Worm (Caenorhabditis elegans) whole organism, L1 larva: ENCODE measurements around the gene C45G9.14.
A peak's percentile ranks its signal among the peaks of the same experiment; 100 is the strongest.

Experiments
- C04F5.9 ChIP-seq: sonication (generic microtip); optimal IDR thresholded peaks from 2 replicates; lab custom pipeline; 2016; ENCODE audit warnings: missing genetic modification characterization, missing compliant biosample characterization
- C16A3.4 ChIP-seq: fragments of 150-350 bp; optimal IDR thresholded peaks from 2 replicates; lab custom pipeline; 2014; ENCODE audit warnings: missing biosample characterization, missing genetic modification characterization
- C34B4.2 ChIP-seq: sonication (generic microtip); optimal IDR thresholded peaks from 2 replicates; lab custom pipeline; 2017; ENCODE audit warnings: mild to moderate bottlenecking, missing genetic modification characterization, missing compliant biosample characterization
- aha-1 ChIP-seq: fragments of 150-350 bp; optimal IDR thresholded peaks from 2 replicates; lab custom pipeline; 2014; ENCODE audit warnings: missing biosample characterization, missing genetic modification characterization
- alr-1 ChIP-seq: fragments of 200-800 bp; sonication (Bioruptor generic); optimal IDR thresholded peaks from 2 replicates; lab custom pipeline; 2018; ENCODE audit warnings: borderline replicate concordance, mild to moderate bottlenecking, missing genetic modification characterization, missing compliant biosample characterization
- aly-2 ChIP-seq: fragments of 150-350 bp; optimal IDR thresholded peaks from 2 replicates; lab custom pipeline; 2014; ENCODE audit warnings: missing biosample characterization, missing genetic modification characterization
- blmp-1 ChIP-seq: fragments of 150-350 bp; optimal IDR thresholded peaks from 2 replicates; lab custom pipeline; 2014; ENCODE audit warnings: missing biosample characterization, missing genetic modification characterization
- ceh-63 ChIP-seq: fragments of 200-800 bp; sonication (Bioruptor generic); optimal IDR thresholded peaks from 2 replicates; lab custom pipeline; 2018; ENCODE audit warnings: mild to moderate bottlenecking, missing genetic modification characterization, missing compliant biosample characterization
- ceh-82 ChIP-seq, 3 experiments: fragments of 150-350 bp in 1 of 3; sonication (generic microtip) in 2 of 3; optimal IDR thresholded peaks; 2 replicates each; lab custom pipeline; 2014 to 2017; ENCODE audit warnings: missing biosample characterization in 3 of 3, missing genetic modification characterization in 3 of 3
- ces-1 ChIP-seq: fragments of 150-350 bp; optimal IDR thresholded peaks from 2 replicates; lab custom pipeline; 2014; ENCODE audit warnings: missing biosample characterization, missing genetic modification reagents, missing genetic modification characterization
- dpl-1 ChIP-seq, 3 experiments: fragments of 150-350 bp in 2 of 3; sonication (generic microtip) in 1 of 3; optimal IDR thresholded peaks; 2 replicates each; lab custom pipeline; 2014 to 2017; ENCODE audit warnings: missing biosample characterization in 3 of 3, missing genetic modification characterization in 3 of 3, missing genetic modification reagents in 3 of 3
- dsc-1 ChIP-seq: sonication (generic microtip); optimal IDR thresholded peaks from 2 replicates; lab custom pipeline; 2016; ENCODE audit warnings: mild to moderate bottlenecking, missing genetic modification characterization, missing compliant biosample characterization
- efl-1 ChIP-seq, 4 experiments: fragments of 150-350 bp; optimal IDR thresholded peaks in 3 of 4; peaks in 1 of 4; 1 replicate in 1 of 4; 2 replicates in 3 of 4; lab custom pipeline; 2014; ENCODE audit warnings: missing biosample characterization in 2 of 4, missing genetic modification characterization in 2 of 4, missing genetic modification reagents in 2 of 4
- efl-3 ChIP-seq: fragments of 200-800 bp; sonication (Bioruptor generic); optimal IDR thresholded peaks from 2 replicates; lab custom pipeline; 2018; ENCODE audit warnings: mild to moderate bottlenecking, missing genetic modification characterization, missing compliant biosample characterization
- egl-13 ChIP-seq: sonication (generic microtip); optimal IDR thresholded peaks from 2 replicates; lab custom pipeline; 2016; ENCODE audit warnings: missing genotype, missing genetic modification reagents, missing genetic modification characterization, missing compliant biosample characterization
- egl-27 ChIP-seq, 2 experiments: fragments of 150-350 bp in 1 of 2; sonication (generic microtip); optimal IDR thresholded peaks; 3 replicates each; lab custom pipeline; 2017 to 2018; ENCODE audit warnings: missing biosample characterization in 2 of 2, missing genetic modification characterization in 2 of 2, missing genetic modification reagents in 2 of 2
- fkh-4 ChIP-seq: sonication (generic microtip); optimal IDR thresholded peaks from 2 replicates; lab custom pipeline; 2016; ENCODE audit warnings: missing compliant biosample characterization, missing genetic modification characterization, borderline replicate concordance
- fkh-8 ChIP-seq: sonication (generic microtip); optimal IDR thresholded peaks from 2 replicates; lab custom pipeline; 2016; ENCODE audit warnings: mild to moderate bottlenecking, missing genetic modification characterization, missing compliant biosample characterization
- grh-1 ChIP-seq: fragments of 200-800 bp; sonication (Bioruptor generic); IDR thresholded peaks from 2 replicates; pipeline ENCODE4 v1.3.6; 2022; ENCODE audit warnings: missing genetic modification reagents, missing genetic modification characterization, missing compliant biosample characterization
- hlh-4 ChIP-seq: sonication (generic microtip); optimal IDR thresholded peaks from 2 replicates; lab custom pipeline; 2016; ENCODE audit warnings: mild to moderate bottlenecking, missing genetic modification characterization, missing compliant biosample characterization
- hpl-2 ChIP-seq: fragments of 150-350 bp; optimal IDR thresholded peaks from 2 replicates; lab custom pipeline; 2014; ENCODE audit warnings: missing biosample characterization, missing genetic modification reagents, missing genetic modification characterization
- irx-1 ChIP-seq: sonication (generic microtip); optimal IDR thresholded peaks from 2 replicates; lab custom pipeline; 2016; ENCODE audit warnings: missing genetic modification characterization, missing compliant biosample characterization
- isw-1 ChIP-seq: fragments of 200-800 bp; sonication (Bioruptor generic); IDR thresholded peaks from 2 replicates; pipeline ENCODE4 v1.3.6; 2022; ENCODE audit warnings: missing genetic modification characterization, missing compliant biosample characterization
- jun-1 ChIP-seq: fragments of 150-350 bp; optimal IDR thresholded peaks from 2 replicates; lab custom pipeline; 2014; ENCODE audit warnings: missing biosample characterization, missing genetic modification reagents, missing genetic modification characterization
- lin-13 ChIP-seq: fragments of 150-350 bp; optimal IDR thresholded peaks from 2 replicates; lab custom pipeline; 2014; ENCODE audit warnings: missing biosample characterization, missing genetic modification reagents, missing genetic modification characterization
- lin-35 ChIP-seq, 2 experiments: fragments of 150-350 bp; optimal IDR thresholded peaks; 2 replicates each; lab custom pipeline; 2014; ENCODE audit warnings: missing biosample characterization in 2 of 2, missing genetic modification characterization in 2 of 2, missing genetic modification reagents in 2 of 2
- lin-39 ChIP-seq: fragments of 150-350 bp; optimal IDR thresholded peaks from 2 replicates; lab custom pipeline; 2014; ENCODE audit warnings: missing biosample characterization, missing genetic modification reagents, missing genetic modification characterization
- lir-3 ChIP-seq: sonication (generic microtip); optimal IDR thresholded peaks from 2 replicates; lab custom pipeline; 2016; ENCODE audit warnings: mild to moderate bottlenecking, missing genetic modification characterization, moderate library complexity, missing compliant biosample characterization; ENCODE audit not compliant: poor library complexity
- lsy-2 ChIP-seq, 2 experiments: fragments of 150-350 bp; optimal IDR thresholded peaks; 2 replicates each; lab custom pipeline; 2014; ENCODE audit warnings: missing biosample characterization in 2 of 2, missing genetic modification characterization in 2 of 2
- mab-9 ChIP-seq: fragments of 200-800 bp; sonication (Bioruptor generic); IDR thresholded peaks from 2 replicates; pipeline ENCODE4 v1.3.6; 2022; ENCODE audit warnings: missing genetic modification reagents, missing genetic modification characterization, missing compliant biosample characterization
- mdl-1 ChIP-seq, 2 experiments: fragments of 150-350 bp; optimal IDR thresholded peaks; 2 replicates each; lab custom pipeline; 2014 to 2017; ENCODE audit warnings: missing biosample characterization in 2 of 2, missing genetic modification characterization in 2 of 2, inconsistent platforms in 1 of 2
- mef-2 ChIP-seq: fragments of 150-350 bp; optimal IDR thresholded peaks from 2 replicates; lab custom pipeline; 2014; ENCODE audit warnings: missing biosample characterization, missing genetic modification characterization
- nhr-11 ChIP-seq: fragments of 150-350 bp; optimal IDR thresholded peaks from 2 replicates; lab custom pipeline; 2014; ENCODE audit warnings: missing biosample characterization, missing genetic modification characterization
- nhr-12 ChIP-seq: sonication (generic microtip); optimal IDR thresholded peaks from 2 replicates; lab custom pipeline; 2017; ENCODE audit warnings: missing biosample characterization, missing genetic modification characterization
- nhr-20 ChIP-seq: sonication (generic microtip); optimal IDR thresholded peaks from 2 replicates; lab custom pipeline; 2016; ENCODE audit warnings: mild to moderate bottlenecking, missing genetic modification characterization, missing compliant biosample characterization
- nhr-237 ChIP-seq: fragments of 150-350 bp; optimal IDR thresholded peaks from 2 replicates; lab custom pipeline; 2014; ENCODE audit warnings: missing biosample characterization, missing genetic modification characterization
- nhr-28 ChIP-seq: fragments of 150-350 bp; optimal IDR thresholded peaks from 2 replicates; lab custom pipeline; 2014; ENCODE audit warnings: missing biosample characterization, missing genetic modification characterization
- nhr-71 ChIP-seq: sonication (generic microtip); optimal IDR thresholded peaks from 2 replicates; lab custom pipeline; 2016; ENCODE audit warnings: mild to moderate bottlenecking, missing genetic modification characterization, moderate library complexity, missing compliant biosample characterization
- nhr-76 ChIP-seq: sonication (generic microtip); optimal IDR thresholded peaks from 2 replicates; lab custom pipeline; 2017; ENCODE audit warnings: missing biosample characterization, missing genetic modification characterization
- nhr-84 ChIP-seq: sonication (generic microtip); optimal IDR thresholded peaks from 2 replicates; lab custom pipeline; 2017; ENCODE audit warnings: missing biosample characterization, missing genetic modification characterization
- nhr-85 ChIP-seq: sonication (generic microtip); peaks from one replicate; lab custom pipeline; 2016; ENCODE audit warnings: missing genetic modification characterization, inconsistent platforms, missing compliant biosample characterization
- pag-3 ChIP-seq: sonication (generic microtip); optimal IDR thresholded peaks from 2 replicates; lab custom pipeline; 2017; ENCODE audit warnings: missing genetic modification characterization, mild to moderate bottlenecking, missing compliant biosample characterization, antibody characterized with exemption, borderline replicate concordance; ENCODE audit not compliant: insufficient read depth
- pqm-1 ChIP-seq: sonication (generic microtip); optimal IDR thresholded peaks from 3 replicates; lab custom pipeline; 2017; ENCODE audit warnings: missing biosample characterization, missing genetic modification characterization
- rnt-1 ChIP-seq: sonication (generic microtip); optimal IDR thresholded peaks from 2 replicates; lab custom pipeline; 2016; ENCODE audit warnings: mild to moderate bottlenecking, missing genetic modification characterization, moderate library complexity, missing compliant biosample characterization
- snu-23 ChIP-seq: sonication (generic microtip); optimal IDR thresholded peaks from 2 replicates; lab custom pipeline; 2016; ENCODE audit warnings: missing genetic modification characterization, missing compliant biosample characterization
- sox-4 ChIP-seq: sonication (generic microtip); optimal IDR thresholded peaks from 2 replicates; lab custom pipeline; 2016; ENCODE audit warnings: missing genetic modification characterization, missing compliant biosample characterization
- sptf-1 ChIP-seq: fragments of 150-350 bp; optimal IDR thresholded peaks from 2 replicates; lab custom pipeline; 2014; ENCODE audit warnings: missing biosample characterization, missing genetic modification characterization
- unc-30 ChIP-seq: sonication (generic microtip); optimal IDR thresholded peaks from 2 replicates; lab custom pipeline; 2017; ENCODE audit warnings: missing biosample characterization, missing genetic modification characterization
- unc-86 ChIP-seq: sonication (generic microtip); optimal IDR thresholded peaks from 2 replicates; lab custom pipeline; 2016; ENCODE audit warnings: missing genetic modification characterization, missing compliant biosample characterization
- xbp-1 ChIP-seq: sonication (generic microtip); optimal IDR thresholded peaks from 2 replicates; lab custom pipeline; 2016; ENCODE audit warnings: missing genetic modification characterization, missing compliant biosample characterization
- zip-4 ChIP-seq: fragments of 200-800 bp; sonication (Bioruptor generic); optimal IDR thresholded peaks from 2 replicates; lab custom pipeline; 2018; ENCODE audit warnings: mild to moderate bottlenecking, missing genetic modification characterization, moderate library complexity, missing compliant biosample characterization

Gene C45G9.14

ce11 chrIII:4998111-4998859 lies 46.5 kb upstream of the C45G9.14 start, which contains the start of gene tmem-131 (continued):
- TF ChIP-seq nhr-71 (tag; lab: Kevin White, UChicago) (peak; percentile 50), dpl-1 (GFP tag; optimal IDR thresholded peaks at IDR 0.05; lab: Kevin White, UChicago) (peak in 2 of 3 experiments; percentile 27 to 34), dsc-1 (tag; lab: Kevin White, UChicago) (no peak), hpl-2 (GFP tag; lab: Kevin White, UChicago) (no peak), pqm-1 (tag; lab: Kevin White, UChicago) (no peak), irx-1 (peak; percentile 11), ces-1 (GFP tag; lab: Kevin White, UChicago) (no peak), aha-1 (no peak), unc-86 (tag; lab: Kevin White, UChicago) (no peak), grh-1 (GFP tag; lab: Robert Waterston, UW) (no peak), mab-9 (no peak), nhr-237 (tag; lab: Kevin White, UChicago) (no peak), lir-3 (tag; lab: Kevin White, UChicago) (no peak), aly-2 (no peak), efl-3 (no peak), sptf-1 (tag; lab: Kevin White, UChicago) (no peak), blmp-1 (tag; lab: Kevin White, UChicago) (peak; percentile 94), fkh-8 (tag; lab: Kevin White, UChicago) (no peak), xbp-1 (peak; percentile 77), fkh-4 (no peak), efl-1 (optimal IDR thresholded peaks at IDR 0.05; lab: Kevin White, UChicago) (peak in 1 of 2 experiments; percentile 24), efl-1 (GFP tag; optimal IDR thresholded peaks at IDR 0.05 in 1 of 2; lab: Kevin White, UChicago) (peak in 1 of 2 experiments; percentile 89), nhr-12 (tag; lab: Kevin White, UChicago) (no peak), C16A3.4 (peak; percentile 35), lin-39 (no peak), ceh-63 (no peak), egl-27 (tag; optimal IDR thresholded peaks at IDR 0.05; lab: Kevin White, UChicago) (no peak), snu-23 (peak; percentile 55), ceh-82 (tag; optimal IDR thresholded peaks at IDR 0.05; lab: Kevin White, UChicago) (no peak), zip-4 (GFP tag; lab: Kevin White, UChicago) (no peak), nhr-76 (tag; lab: Kevin White, UChicago) (no peak), sox-4 (tag; lab: Kevin White, UChicago) (no peak), nhr-84 (no peak), unc-30 (tag; lab: Kevin White, UChicago) (no peak), nhr-85 (peak; percentile 93), lsy-2 (tag; optimal IDR thresholded peaks at IDR 0.05; lab: Kevin White, UChicago) (peak; percentile 7 to 47), isw-1 (GFP tag; lab: Robert Waterston, UW) (no peak), nhr-28 (tag; lab: Kevin White, UChicago) (no peak), jun-1 (tag; lab: Kevin White, UChicago) (no peak), C34B4.2 (no peak), lin-35 (GFP tag; optimal IDR thresholded peaks at IDR 0.05; lab: Kevin White, UChicago) (peak; percentile 8 to 46)

- no peak for TF ChIP-seq C16A3.4
- TF ChIP-seq mab-9: no peak
- no peak for TF ChIP-seq hlh-4 (tag; lab: Kevin White, UChicago)
- no peak for TF ChIP-seq grh-1 (GFP tag; lab: Robert Waterston, UW)
- no peak for TF ChIP-seq nhr-12 (tag; lab: Kevin White, UChicago)
- peak in 1 of 2 experiments; percentile 2 for TF ChIP-seq lin-35 (GFP tag; optimal IDR thresholded peaks at IDR 0.05; lab: Kevin White, UChicago)
- TF ChIP-seq alr-1 (tag; lab: Kevin White, UChicago): no peak
- TF ChIP-seq nhr-20 (tag; lab: Kevin White, UChicago): no peak
- TF ChIP-seq rnt-1 (tag; lab: Kevin White, UChicago): peak; percentile 27
- no peak for TF ChIP-seq mdl-1 (tag; optimal IDR thresholded peaks at IDR 0.05; lab: Kevin White, UChicago)
- no peak for TF ChIP-seq pag-3 (tag; lab: Kevin White, UChicago)
- TF ChIP-seq mef-2 (tag; lab: Kevin White, UChicago): no peak
- no peak for TF ChIP-seq efl-1 (optimal IDR thresholded peaks at IDR 0.05; lab: Kevin White, UChicago)
- peak; percentile 39 to 58 for TF ChIP-seq efl-1 (GFP tag; optimal IDR thresholded peaks at IDR 0.05 in 1 of 2; lab: Kevin White, UChicago)
- no peak for TF ChIP-seq egl-13
- TF ChIP-seq aly-2: no peak
- no peak for TF ChIP-seq C04F5.9
- TF ChIP-seq lin-13: no peak
- no peak for TF ChIP-seq nhr-11 (tag; lab: Kevin White, UChicago)
- TF ChIP-seq dpl-1 (GFP tag; optimal IDR thresholded peaks at IDR 0.05; lab: Kevin White, UChicago): peak in 1 of 3 experiments; percentile 14
These were observed 45.8 kb upstream of the C45G9.14 start, which contains the start of gene smcr-8 for ce11 chrIII:4998956-4999425. TSS of gene smcr-8 (plus strand) at chrIII:4999375.
